Fruit fly (Drosophila melanogaster) Kc167 (cell line): ENCODE measurements around the gene eIF5B.

Experiments used
- Myc ChIP-seq: fragments of >200 bp; optimal IDR thresholded peaks from 2 replicates; lab custom pipeline; 2017; ENCODE audit warnings: missing external identifiers
- Sin3A ChIP-seq: fragments of >200 bp; optimal IDR thresholded peaks from 2 replicates; lab custom pipeline; 2018; ENCODE audit warnings: missing external identifiers
- h ChIP-seq: fragments of >200 bp; optimal IDR thresholded peaks from 3 replicates; lab custom pipeline; 2018; ENCODE audit warnings: missing external identifiers
- insv ChIP-seq: fragments of >200 bp; optimal IDR thresholded peaks from 3 replicates; lab custom pipeline; 2018; ENCODE audit warnings: missing external identifiers
- psq ChIP-seq: fragments of >200 bp; optimal IDR thresholded peaks from 2 replicates; lab custom pipeline; 2017; ENCODE audit warnings: missing external identifiers
- ttk ChIP-seq: sonication (Bioruptor generic); optimal IDR thresholded peaks from 2 replicates; lab custom pipeline; 2017; ENCODE audit warnings: missing external identifiers

Gene eIF5B

DNA sequence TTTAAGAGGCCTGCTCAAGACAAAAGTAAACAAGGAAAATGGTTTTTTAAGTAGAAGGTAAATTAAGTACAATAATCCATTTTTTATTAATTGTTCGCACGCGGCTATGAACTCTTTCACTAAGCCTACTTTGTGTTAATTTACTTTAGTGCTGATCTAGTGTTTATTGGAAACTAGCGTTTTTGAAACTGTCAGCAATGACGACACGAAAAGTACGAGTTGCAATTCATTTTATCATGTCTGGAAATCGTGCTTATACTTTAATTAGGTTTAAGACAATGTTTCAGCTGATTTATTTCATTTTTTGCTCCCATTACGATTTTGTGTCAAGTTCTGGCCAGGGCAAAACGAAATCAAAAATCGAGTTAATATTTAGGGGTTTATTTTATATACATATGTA is 52.5 kb downstream of the eIF5B start:
- TF ChIP-seq Sin3A: no peak
- TF ChIP-seq psq (lab: Kevin White, UChicago): no peak
- no peak for TF ChIP-seq h (lab: Kevin White, UChicago)
- no peak for TF ChIP-seq insv (lab: Kevin White, UChicago)
- no peak for TF ChIP-seq ttk (lab: Kevin White, UChicago)
- TF ChIP-seq Myc (lab: Kevin White, UChicago): no peak

DNA sequence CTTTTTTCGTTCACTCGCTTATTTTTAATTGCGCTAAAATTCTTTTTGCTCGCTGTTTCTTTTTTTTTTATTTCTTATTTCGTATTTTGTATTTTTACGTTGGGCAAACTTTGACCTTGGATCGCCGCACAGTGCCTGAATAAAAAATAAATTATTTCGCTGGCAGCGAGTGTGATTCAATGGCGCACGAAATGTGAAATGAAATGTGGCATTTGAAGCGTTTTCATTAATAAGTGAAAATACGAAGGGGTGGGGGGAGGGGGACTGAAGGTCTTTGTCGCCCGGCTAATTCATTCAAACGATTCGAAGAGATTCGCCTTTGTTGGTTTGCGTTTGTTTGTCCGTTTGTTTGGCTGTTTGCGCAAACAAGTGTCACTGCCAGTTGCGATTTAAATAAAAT is 53.3 kb downstream of the eIF5B start:
- TF ChIP-seq psq (lab: Kevin White, UChicago): no peak
- TF ChIP-seq Sin3A: no peak
- TF ChIP-seq h (lab: Kevin White, UChicago): no peak
- no peak for TF ChIP-seq insv (lab: Kevin White, UChicago)
- TF ChIP-seq ttk (lab: Kevin White, UChicago): no peak
- TF ChIP-seq Myc (lab: Kevin White, UChicago): no peak

DNA sequence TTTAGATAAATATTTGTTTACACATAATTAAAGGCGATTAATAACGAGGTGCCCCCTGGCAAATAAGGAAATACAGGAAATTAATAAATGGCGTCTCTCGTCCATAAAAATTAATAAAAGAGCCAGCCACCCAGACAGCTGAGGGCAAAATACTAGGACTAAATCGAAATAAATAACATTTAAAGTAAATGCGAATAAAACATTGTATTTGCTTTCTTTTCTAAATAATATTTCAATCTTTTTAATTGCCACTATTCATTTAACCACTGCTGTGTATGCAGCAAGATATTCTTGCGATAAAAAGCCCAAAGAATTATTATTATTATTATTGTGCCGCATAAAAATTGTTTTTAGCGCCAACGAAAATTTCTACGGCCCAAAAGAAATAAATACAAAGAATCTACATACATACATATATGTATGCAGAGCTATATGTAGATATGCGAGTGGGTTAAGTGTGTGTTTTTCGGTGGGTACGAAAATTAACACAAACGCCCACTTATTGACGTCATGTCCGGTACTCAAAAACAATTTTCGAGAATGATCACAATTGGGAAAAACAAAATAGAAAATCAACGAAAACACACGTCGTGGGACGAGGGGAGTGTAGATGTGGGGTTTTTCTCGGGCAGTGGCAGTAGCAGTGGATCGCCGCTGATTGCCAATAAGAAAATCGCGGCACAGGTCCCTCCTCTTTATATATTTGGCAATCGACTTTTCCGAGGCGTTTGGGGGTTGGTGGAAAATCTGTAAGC is 54.3 kb downstream of the eIF5B start:
- TF ChIP-seq psq (lab: Kevin White, UChicago) (no peak), h (lab: Kevin White, UChicago) (no peak), Myc (lab: Kevin White, UChicago) (no peak), ttk (lab: Kevin White, UChicago) (no peak)

DNA sequence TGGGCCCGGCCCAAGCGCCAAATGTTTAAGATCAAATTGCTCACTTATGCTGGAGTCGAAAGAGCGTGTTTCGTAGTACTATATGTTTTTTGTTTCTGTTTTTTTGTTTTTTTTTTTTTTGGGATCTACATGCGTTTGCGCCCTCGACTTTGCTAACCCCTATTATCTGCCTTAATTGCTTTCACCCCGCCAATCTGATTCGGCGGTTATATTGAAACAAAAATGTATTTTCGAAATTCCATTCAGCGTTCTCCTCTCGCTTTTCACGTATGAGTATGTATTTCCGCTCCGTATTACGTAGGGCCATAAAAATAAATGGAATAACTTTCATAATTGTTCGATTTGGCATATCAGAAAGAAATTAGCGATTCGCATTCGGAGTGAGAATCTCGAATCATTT is 55.2 kb downstream of the eIF5B start:
- TF ChIP-seq Sin3A (no peak), psq (lab: Kevin White, UChicago) (no peak), Myc (lab: Kevin White, UChicago) (no peak), h (lab: Kevin White, UChicago) (no peak), insv (lab: Kevin White, UChicago) (no peak), ttk (lab: Kevin White, UChicago) (no peak)

DNA sequence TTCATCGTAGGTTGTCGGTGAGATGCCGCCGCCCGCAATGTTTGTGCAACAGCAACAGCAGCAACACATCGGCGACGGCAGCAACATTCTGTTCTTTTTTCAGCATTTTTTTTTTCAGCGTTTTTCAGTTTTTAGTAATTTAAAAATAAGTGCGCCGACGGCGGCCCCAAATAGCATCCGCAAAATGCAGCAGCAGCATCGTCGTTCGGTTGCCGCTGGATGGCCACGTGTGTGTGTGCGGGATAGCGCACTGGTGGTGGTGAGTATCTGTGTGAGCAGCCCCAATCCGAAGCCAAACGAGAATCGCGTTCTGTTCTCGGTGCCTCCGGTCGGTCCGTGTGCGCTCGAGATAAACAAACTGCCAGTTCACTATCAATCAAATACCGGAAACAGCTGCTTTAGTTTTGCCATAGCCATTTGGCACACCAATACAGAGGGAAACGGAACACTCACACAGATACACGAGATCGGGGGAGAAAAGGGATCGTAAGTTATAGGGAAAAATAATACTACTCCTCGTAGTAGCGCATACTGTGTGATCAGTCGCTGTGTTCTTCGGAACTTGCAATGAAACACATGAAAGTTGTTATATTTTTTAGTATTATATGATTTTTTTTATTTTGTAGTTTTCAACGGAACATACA is 60.1 kb downstream of the eIF5B start:
- TF ChIP-seq Myc (lab: Kevin White, UChicago) (no peak), h (lab: Kevin White, UChicago) (no peak), ttk (lab: Kevin White, UChicago) (no peak), psq (lab: Kevin White, UChicago) (no peak), Sin3A (no peak), insv (lab: Kevin White, UChicago) (no peak)

DNA sequence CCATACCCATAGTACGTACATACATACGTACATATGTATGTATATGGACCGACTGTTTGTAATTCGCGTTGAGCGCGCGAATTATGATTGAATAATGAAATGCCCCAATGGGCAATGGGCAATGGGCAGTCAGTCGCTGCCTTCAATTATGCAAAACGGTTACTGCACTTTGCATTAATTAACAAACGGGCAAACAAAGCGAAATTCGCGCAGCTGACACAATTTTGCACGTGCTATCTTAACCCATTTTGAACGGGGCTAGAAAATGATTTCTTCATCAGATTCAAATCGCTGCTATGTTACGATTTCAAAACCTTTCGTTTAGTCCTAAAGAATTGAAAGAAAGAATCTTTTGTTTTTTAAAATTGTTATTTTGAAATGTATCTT is 60.9 kb downstream of the eIF5B start:
- TF ChIP-seq insv (lab: Kevin White, UChicago) (no peak), psq (lab: Kevin White, UChicago) (no peak), h (lab: Kevin White, UChicago) (no peak), ttk (lab: Kevin White, UChicago) (no peak), Myc (lab: Kevin White, UChicago) (no peak), Sin3A (no peak)

DNA sequence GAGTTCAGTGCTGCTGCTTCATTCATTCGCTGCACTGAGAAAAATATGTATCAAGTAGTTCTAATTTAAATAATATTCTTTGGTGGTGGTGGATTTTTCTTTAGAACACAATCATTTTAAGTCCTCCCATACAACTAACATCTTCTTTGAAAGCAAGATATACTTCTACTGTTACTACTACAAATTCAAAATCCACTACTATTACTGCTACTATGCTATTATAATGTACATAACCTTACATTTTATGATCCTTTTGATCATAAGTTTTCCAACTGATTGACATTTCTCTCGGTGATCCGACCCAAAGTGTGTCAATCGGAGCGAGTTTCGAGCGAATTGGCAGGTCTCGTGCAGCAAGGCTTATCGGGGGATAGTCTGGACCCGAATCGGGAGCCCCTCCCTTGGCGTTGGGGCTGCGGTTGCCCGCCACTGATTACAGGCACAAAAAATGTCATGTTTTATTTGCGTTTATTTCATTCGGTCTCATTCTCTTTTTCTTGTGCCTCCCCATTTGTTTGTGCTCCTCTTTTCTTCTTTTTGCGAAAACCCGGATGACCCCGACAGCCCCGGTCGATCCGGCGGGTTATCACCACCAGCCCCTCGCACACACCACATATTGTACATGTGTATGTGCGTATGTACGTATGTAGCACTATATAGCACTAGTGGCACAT is 61.4 kb downstream of the eIF5B start:
- no peak for TF ChIP-seq Sin3A
- TF ChIP-seq insv (lab: Kevin White, UChicago): no peak
- TF ChIP-seq psq (lab: Kevin White, UChicago): no peak
- TF ChIP-seq Myc (lab: Kevin White, UChicago): no peak
- no peak for TF ChIP-seq h (lab: Kevin White, UChicago)
- no peak for TF ChIP-seq ttk (lab: Kevin White, UChicago)

DNA sequence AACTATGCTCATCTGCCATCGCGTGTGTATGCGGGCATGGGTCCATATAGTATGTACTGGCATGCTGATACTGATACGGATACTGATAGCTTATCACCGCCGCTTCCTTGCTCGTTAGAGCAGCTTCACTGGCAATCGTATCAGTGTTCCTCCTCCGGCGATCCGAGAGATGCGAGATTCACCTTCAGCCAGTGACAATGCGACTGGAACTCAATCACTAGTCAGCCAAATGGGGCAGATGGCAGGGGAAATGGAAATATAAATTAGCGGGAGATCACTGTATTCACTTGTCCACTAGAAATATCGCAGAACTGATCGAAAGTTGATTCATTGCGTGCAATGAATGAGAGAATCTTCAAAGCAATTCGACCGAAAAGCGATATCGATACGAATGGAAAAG is 62.3 kb downstream of the eIF5B start:
- TF ChIP-seq Sin3A (no peak), ttk (lab: Kevin White, UChicago) (no peak), insv (lab: Kevin White, UChicago) (no peak), Myc (lab: Kevin White, UChicago) (no peak), h (lab: Kevin White, UChicago) (no peak), psq (lab: Kevin White, UChicago) (no peak)

DNA sequence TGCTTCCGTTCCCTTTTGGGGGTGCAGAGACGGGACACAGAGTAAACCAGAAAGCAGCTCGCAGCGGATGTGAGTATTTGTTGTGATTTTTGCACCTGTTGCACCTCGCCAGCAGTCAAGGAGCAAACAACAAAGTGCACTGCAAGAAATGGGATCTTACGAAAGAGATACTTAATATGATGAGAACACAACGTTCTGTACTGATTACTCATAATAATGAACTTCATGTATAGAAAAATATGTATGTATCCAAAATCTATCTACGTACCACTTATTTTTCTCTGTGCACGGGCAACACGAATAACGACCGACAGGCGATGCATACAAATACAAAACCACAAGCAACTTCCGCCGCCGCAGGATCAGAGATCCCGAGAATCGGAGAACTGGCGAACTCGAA is 62.9 kb downstream of the eIF5B start:
- TF ChIP-seq h (lab: Kevin White, UChicago): no peak

DNA sequence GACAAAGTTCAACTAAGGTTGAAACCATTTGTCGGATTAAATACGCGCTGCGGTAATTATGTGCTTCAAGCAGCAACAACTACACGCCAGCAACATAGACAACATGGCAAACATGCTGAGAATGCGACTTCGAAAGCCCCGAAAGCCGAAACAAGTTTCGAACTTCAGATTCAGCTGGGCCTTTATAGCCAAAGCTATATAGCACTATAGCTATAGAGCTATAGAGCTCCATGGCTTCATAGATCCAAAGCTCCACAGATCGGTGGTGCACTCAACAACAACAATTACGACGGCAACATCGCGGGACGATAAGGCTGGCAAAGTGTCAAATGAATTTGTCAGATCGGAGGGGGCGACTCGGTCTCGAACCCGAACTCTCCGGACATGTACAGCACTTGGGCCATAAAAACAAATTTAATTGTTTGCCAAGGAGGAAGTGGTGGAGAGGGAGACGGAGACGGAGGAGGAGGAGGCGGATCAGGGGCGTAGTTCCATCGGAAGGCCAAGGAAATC is 63.4 kb downstream of the eIF5B start:
- no peak for TF ChIP-seq psq (lab: Kevin White, UChicago)
- TF ChIP-seq insv (lab: Kevin White, UChicago): no peak
- TF ChIP-seq Myc (lab: Kevin White, UChicago): no peak
- TF ChIP-seq Sin3A: no peak
- TF ChIP-seq h (lab: Kevin White, UChicago): no peak
- TF ChIP-seq ttk (lab: Kevin White, UChicago): no peak

DNA sequence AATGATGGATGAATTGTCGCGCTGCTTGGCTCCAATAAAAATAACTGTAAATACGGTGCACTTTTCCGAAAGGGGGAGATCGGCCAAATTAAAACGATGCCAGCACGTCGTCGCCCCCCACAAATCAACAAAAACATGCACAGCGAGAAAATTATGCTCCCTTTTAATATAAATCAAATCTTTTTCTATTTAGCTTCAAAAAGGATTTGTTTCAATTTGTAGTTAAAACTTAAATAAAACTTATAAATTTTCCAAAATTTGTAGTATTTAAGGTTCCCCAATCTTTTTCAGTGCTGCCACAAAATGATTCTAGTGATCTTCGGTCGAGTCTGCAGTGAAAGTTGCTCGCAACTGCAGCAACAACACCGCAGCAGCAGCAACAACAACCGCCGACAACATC is 64.7 kb downstream of the eIF5B start:
- no peak for TF ChIP-seq insv (lab: Kevin White, UChicago)
- TF ChIP-seq Sin3A: no peak
- TF ChIP-seq h (lab: Kevin White, UChicago): no peak
- TF ChIP-seq ttk (lab: Kevin White, UChicago): no peak
- TF ChIP-seq Myc (lab: Kevin White, UChicago): no peak
- TF ChIP-seq psq (lab: Kevin White, UChicago): no peak
